Fruit fly (Drosophila melanogaster) whole organism, embryonic: ENCODE data around the gene CG5214.

ENCODE experiments used
- B-H1 ChIP-seq: fragments of 200-800 bp; sonication (Bioruptor generic); IDR thresholded peaks from 3 replicates; pipeline ENCODE4 v1.3.6; 2022; ENCODE audit warnings: missing biosample characterization, missing genetic modification characterization
- CG12155 ChIP-seq: fragments of 200-800 bp; sonication (Bioruptor generic); optimal IDR thresholded peaks from 3 replicates; lab custom pipeline; 2016; ENCODE audit warnings: missing biosample characterization, missing genetic modification characterization
- CG14441 ChIP-seq: fragments of 200-800 bp; sonication (Bioruptor generic); IDR thresholded peaks from 2 replicates; pipeline ENCODE4 v1.3.6; 2022; ENCODE audit warnings: missing biosample characterization, missing genetic modification characterization
- CG16813 ChIP-seq: fragments of 200-800 bp; sonication (Bioruptor generic); IDR thresholded peaks from 3 replicates; pipeline ENCODE4 v1.3.6; 2022; ENCODE audit warnings: missing biosample characterization, missing genetic modification characterization; ENCODE audit not compliant: partially characterized antibody
- CG2202 ChIP-seq: fragments of 200-800 bp; sonication (Bioruptor generic); optimal IDR thresholded peaks from 2 replicates; lab custom pipeline; 2018; ENCODE audit warnings: missing biosample characterization, mild to moderate bottlenecking, missing genetic modification characterization
- CG3065 ChIP-seq: fragments of 200-800 bp; sonication (Bioruptor generic); optimal IDR thresholded peaks from 2 replicates; lab custom pipeline; 2016; ENCODE audit warnings: missing biosample characterization, missing genetic modification characterization
- CG31365 ChIP-seq: fragments of 200-800 bp; sonication (Bioruptor generic); optimal IDR thresholded peaks from 2 replicates; lab custom pipeline; 2018; ENCODE audit warnings: missing biosample characterization, mild to moderate bottlenecking, missing genetic modification characterization
- CG31388 ChIP-seq: fragments of 200-800 bp; sonication (Bioruptor generic); optimal IDR thresholded peaks from 2 replicates; lab custom pipeline; 2016; ENCODE audit warnings: missing biosample characterization, missing genetic modification characterization
- CG4404 ChIP-seq: fragments of 200-800 bp; sonication (Bioruptor generic); IDR thresholded peaks from 2 replicates; pipeline ENCODE4 v1.3.6; 2022; ENCODE audit warnings: missing biosample characterization, missing genetic modification characterization
- CG6254 ChIP-seq: fragments of 200-800 bp; sonication (Bioruptor generic); optimal IDR thresholded peaks from 3 replicates; lab custom pipeline; 2017; ENCODE audit warnings: mild to moderate bottlenecking, missing biosample characterization, missing genetic modification reagents, missing genetic modification characterization
- CG6813 ChIP-seq: fragments of 200-800 bp; sonication (Bioruptor generic); optimal IDR thresholded peaks from 2 replicates; lab custom pipeline; 2017; ENCODE audit warnings: missing biosample characterization, missing genetic modification characterization, mild to moderate bottlenecking, moderate library complexity, missing genetic modification reagents
- CG6854 ChIP-seq: fragments of 200-800 bp; sonication (Bioruptor generic); optimal IDR thresholded peaks from 3 replicates; lab custom pipeline; 2017; ENCODE audit warnings: missing biosample characterization, mild to moderate bottlenecking, missing genetic modification characterization
- CG8290 ChIP-seq, 3 experiments: fragments of 200-800 bp; sonication (Bioruptor generic); optimal IDR thresholded peaks; 2 replicates each; lab custom pipeline; 2016 to 2019; ENCODE audit warnings: missing biosample characterization in 3 of 3, missing genetic modification characterization in 3 of 3, mild to moderate bottlenecking in 2 of 3, moderate library complexity in 1 of 3
- Dbx ChIP-seq: fragments of 200-800 bp; sonication (Bioruptor generic); IDR thresholded peaks from 3 replicates; pipeline ENCODE4 v1.3.6; 2022; ENCODE audit warnings: missing biosample characterization, missing genetic modification characterization
- Gug ChIP-seq: fragments of 200-800 bp; sonication (Bioruptor generic); IDR thresholded peaks from 4 replicates; pipeline ENCODE4 v1.3.6; 2022; ENCODE audit warnings: missing biosample characterization, missing genetic modification characterization
- HLH54F ChIP-seq: fragments of 200-800 bp; sonication (Bioruptor generic); optimal IDR thresholded peaks from 3 replicates; lab custom pipeline; 2016; ENCODE audit warnings: missing biosample characterization, missing genetic modification characterization
- Hey ChIP-seq: fragments of 200-800 bp; sonication (Bioruptor generic); optimal IDR thresholded peaks from 3 replicates; lab custom pipeline; 2018; ENCODE audit warnings: missing biosample characterization, mild to moderate bottlenecking, missing genetic modification characterization
- Hr51 ChIP-seq, 2 experiments: fragments of 200-800 bp; sonication (Bioruptor generic); optimal IDR thresholded peaks; 2 replicates in 1 of 2; 3 replicates in 1 of 2; lab custom pipeline; 2016 to 2018; ENCODE audit warnings: missing biosample characterization in 2 of 2, missing genetic modification characterization in 2 of 2, mild to moderate bottlenecking in 1 of 2, moderate library complexity in 1 of 2
- Max ChIP-seq: fragments of 200-800 bp; sonication (Bioruptor generic); optimal IDR thresholded peaks from 2 replicates; lab custom pipeline; 2016; ENCODE audit warnings: missing biosample characterization, mild to moderate bottlenecking, missing genetic modification characterization
- Med ChIP-seq: fragments of 200-800 bp; sonication (Bioruptor generic); peaks from one replicate; lab custom pipeline; 2016; ENCODE audit warnings: missing biosample characterization, missing genetic modification characterization, mild to moderate bottlenecking, inconsistent platforms, moderate library complexity
- NfI ChIP-seq: fragments of 200-800 bp; sonication (Bioruptor generic); optimal IDR thresholded peaks from 3 replicates; lab custom pipeline; 2018; ENCODE audit warnings: missing biosample characterization, mild to moderate bottlenecking, missing genetic modification characterization, moderate library complexity
- Sox102F ChIP-seq: fragments of 200-800 bp; sonication (Bioruptor generic); optimal IDR thresholded peaks from 2 replicates; lab custom pipeline; 2018; ENCODE audit warnings: missing biosample characterization, mild to moderate bottlenecking, missing genetic modification characterization, moderate library complexity
- Spps ChIP-seq: fragments of 200-800 bp; sonication (Bioruptor generic); optimal IDR thresholded peaks from 2 replicates; lab custom pipeline; 2018; ENCODE audit warnings: missing biosample characterization, mild to moderate bottlenecking, missing genetic modification characterization
- Stat92E ChIP-seq, 3 experiments: fragments of >200 bp in 2 of 3; fragments of 200-800 bp in 1 of 3; sonication (Bioruptor generic) in 1 of 3; optimal IDR thresholded peaks; 2 replicates each; lab custom pipeline; 2017 to 2019; ENCODE audit warnings: missing biosample characterization in 3 of 3, missing genetic modification characterization in 3 of 3, mild to moderate bottlenecking in 1 of 3, moderate library complexity in 1 of 3
- TFAM ChIP-seq: fragments of 200-800 bp; sonication (Bioruptor generic); optimal IDR thresholded peaks from 2 replicates; lab custom pipeline; 2017; ENCODE audit warnings: missing biosample characterization, missing genetic modification characterization, inconsistent platforms
- abd-A ChIP-seq: fragments of 200-800 bp; sonication (Bioruptor generic); optimal IDR thresholded peaks from 3 replicates; lab custom pipeline; 2019; ENCODE audit warnings: missing biosample characterization, mild to moderate bottlenecking, missing genetic modification characterization, moderate library complexity
- amos ChIP-seq: fragments of 200-800 bp; sonication (Bioruptor generic); IDR thresholded peaks from 2 replicates; pipeline ENCODE4 v1.3.6; 2022; ENCODE audit warnings: missing biosample characterization, missing genetic modification characterization; ENCODE audit not compliant: partially characterized antibody
- aop ChIP-seq: fragments of 200-800 bp; sonication (Bioruptor generic); IDR thresholded peaks from 2 replicates; pipeline ENCODE4 v1.3.6; 2022; ENCODE audit warnings: missing biosample characterization, missing genetic modification characterization
- btn ChIP-seq: fragments of 200-800 bp; sonication (Bioruptor generic); optimal IDR thresholded peaks from 2 replicates; lab custom pipeline; 2016; ENCODE audit warnings: missing biosample characterization, missing genetic modification characterization
- cas ChIP-seq: fragments of 200-800 bp; sonication (Bioruptor generic); IDR thresholded peaks from 2 replicates; pipeline ENCODE4 v1.3.6; 2022; ENCODE audit warnings: missing biosample characterization, missing genetic modification characterization
- chinmo ChIP-seq: fragments of 200-800 bp; sonication (Bioruptor generic); IDR thresholded peaks from 4 replicates; pipeline ENCODE4 v1.3.6; 2022; ENCODE audit warnings: missing biosample characterization, missing genetic modification characterization; ENCODE audit not compliant: partially characterized antibody
- corto ChIP-seq: fragments of 200-800 bp; sonication (Bioruptor generic); optimal IDR thresholded peaks from 2 replicates; lab custom pipeline; 2016; ENCODE audit warnings: missing biosample characterization, mild to moderate bottlenecking, missing genetic modification characterization, moderate library complexity
- cwo ChIP-seq: fragments of 200-800 bp; sonication (Bioruptor generic); optimal IDR thresholded peaks from 3 replicates; lab custom pipeline; 2017; ENCODE audit warnings: missing biosample characterization, missing genetic modification characterization, mild to moderate bottlenecking, moderate library complexity, missing genetic modification reagents
- dan ChIP-seq: fragments of 200-800 bp; sonication (Bioruptor generic); IDR thresholded peaks from 2 replicates; pipeline ENCODE4 v1.3.6; 2022; ENCODE audit warnings: missing biosample characterization, missing genetic modification characterization
- disco-r ChIP-seq: fragments of 200-800 bp; sonication (Bioruptor generic); optimal IDR thresholded peaks from 2 replicates; lab custom pipeline; 2016; ENCODE audit warnings: missing biosample characterization, missing genetic modification characterization
- dmrt11E ChIP-seq: fragments of 200-800 bp; sonication (Bioruptor generic); optimal IDR thresholded peaks from 3 replicates; lab custom pipeline; 2018; ENCODE audit warnings: missing biosample characterization, mild to moderate bottlenecking, missing genetic modification characterization, moderate library complexity
- dysf ChIP-seq: fragments of 200-800 bp; sonication (Bioruptor generic); IDR thresholded peaks from 3 replicates; pipeline ENCODE4 v1.3.6; 2022; ENCODE audit warnings: missing biosample characterization, missing genetic modification characterization
- emc ChIP-seq: fragments of 200-800 bp; sonication (Bioruptor generic); optimal IDR thresholded peaks from 2 replicates; lab custom pipeline; 2016; ENCODE audit warnings: missing biosample characterization, missing genetic modification characterization
- ems ChIP-seq: fragments of 200-800 bp; sonication (Bioruptor generic); optimal IDR thresholded peaks from 3 replicates; lab custom pipeline; 2016; ENCODE audit warnings: missing biosample characterization, missing genetic modification characterization
- esg ChIP-seq: fragments of 200-800 bp; sonication (Bioruptor generic); conservative IDR thresholded peaks from 2 replicates; pipeline ENCODE4 v1.3.6; 2022; ENCODE audit warnings: missing biosample characterization, missing genetic modification characterization
- lmd ChIP-seq: fragments of 200-800 bp; sonication (Bioruptor generic); IDR thresholded peaks from 2 replicates; pipeline ENCODE4 v1.3.6; 2022; ENCODE audit warnings: missing biosample characterization, missing genetic modification characterization
- mam ChIP-seq: fragments of 200-800 bp; sonication (Bioruptor generic); optimal IDR thresholded peaks from 3 replicates; lab custom pipeline; 2016; ENCODE audit warnings: missing biosample characterization, missing genetic modification characterization
- mirr ChIP-seq: fragments of 200-800 bp; sonication (Bioruptor generic); optimal IDR thresholded peaks from 3 replicates; lab custom pipeline; 2018; ENCODE audit warnings: missing biosample characterization, mild to moderate bottlenecking, missing genetic modification characterization
- mld ChIP-seq: fragments of 200-800 bp; sonication (Bioruptor generic); IDR thresholded peaks from 3 replicates; pipeline ENCODE4 v1.3.6; 2022; ENCODE audit warnings: missing biosample characterization, missing genetic modification characterization; ENCODE audit not compliant: partially characterized antibody
- pan ChIP-seq, 4 experiments: fragments of >200 bp in 3 of 4; fragments of 200-800 bp in 1 of 4; sonication (Bioruptor generic) in 1 of 4; optimal IDR thresholded peaks in 3 of 4; IDR thresholded peaks in 1 of 4; 2 replicates each; pipeline versions ENCODE4 v1.3.6 to Lab custom; 2017 to 2022; ENCODE audit warnings: missing biosample characterization in 2 of 4, missing genetic modification characterization in 2 of 4, mixed read lengths in 1 of 4
- psq ChIP-seq: fragments of 200-800 bp; sonication (Bioruptor generic); optimal IDR thresholded peaks from 2 replicates; lab custom pipeline; 2017; ENCODE audit warnings: missing biosample characterization, missing genetic modification characterization
- sens-2 ChIP-seq: fragments of 200-800 bp; sonication (Bioruptor generic); IDR thresholded peaks from 2 replicates; pipeline ENCODE4 v1.3.6; 2022; ENCODE audit warnings: missing biosample characterization, missing genetic modification characterization
- sima ChIP-seq: fragments of 200-800 bp; sonication (Bioruptor generic); optimal IDR thresholded peaks from 2 replicates; lab custom pipeline; 2016; ENCODE audit warnings: missing biosample characterization, missing genetic modification characterization
- sisA ChIP-seq: fragments of 200-800 bp; sonication (Bioruptor generic); IDR thresholded peaks from 2 replicates; pipeline ENCODE4 v1.3.6; 2022; ENCODE audit warnings: missing biosample characterization, missing genetic modification characterization
- sr ChIP-seq: fragments of 200-800 bp; sonication (Bioruptor generic); IDR thresholded peaks from 3 replicates; pipeline ENCODE4 v1.3.6; 2022; ENCODE audit warnings: missing biosample characterization, missing genetic modification characterization

CG5214 gene

DNA sequence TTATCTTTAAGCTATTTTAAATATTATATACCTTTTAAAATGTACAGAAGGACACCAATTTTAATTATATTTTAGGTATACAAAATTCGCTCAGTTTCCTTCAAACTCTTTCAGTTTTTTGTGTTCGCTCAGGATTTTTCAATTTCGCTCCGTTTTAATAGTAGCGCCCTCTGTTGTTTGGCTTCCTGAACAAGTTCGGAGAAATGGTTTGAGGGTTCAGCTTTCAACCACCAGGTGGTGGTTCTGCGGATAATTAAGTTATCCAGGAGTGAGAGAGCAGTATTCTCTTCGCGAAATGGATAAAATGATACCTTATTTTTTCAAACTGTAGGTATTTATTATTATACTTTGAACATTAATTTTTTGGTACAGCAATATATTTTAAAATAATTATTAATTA, 24.9 kb downstream of the CG5214 start (continued):
- TF ChIP-seq CG2202 (peak; percentile 56), Hey (no peak), NfI (GFP tag; lab: Kevin White, UChicago) (peak; percentile 82), CG12155 (no peak), CG4404 (GFP tag; lab: Robert Waterston, UW) (no peak), CG6854 (GFP tag; lab: Kevin White, UChicago) (peak; percentile 63), amos (GFP tag; lab: Robert Waterston, UW) (no peak), chinmo (GFP tag; lab: Robert Waterston, UW) (no peak), sr (GFP tag; lab: Robert Waterston, UW) (no peak), CG14441 (no peak), sisA (no peak), abd-A (no peak), sima (GFP tag; lab: Kevin White, UChicago) (no peak), CG31388 (GFP tag; lab: Kevin White, UChicago) (peak; percentile 15), dan (GFP tag; lab: Robert Waterston, UW) (no peak), mam (GFP tag; lab: Kevin White, UChicago) (peak; percentile 10), TFAM (GFP tag; lab: Kevin White, UChicago) (peak; percentile 31), Sox102F (GFP tag; lab: Kevin White, UChicago) (no peak), Max (GFP tag; lab: Kevin White, UChicago) (peak; percentile 63), CG31365 (tag; lab: Kevin White, UChicago) (peak; percentile 45), esg (GFP tag; lab: Robert Waterston, UW) (no peak), Dbx (GFP tag; lab: Robert Waterston, UW) (no peak), Hr51 (GFP tag; optimal IDR thresholded peaks at IDR 0.05; lab: Kevin White, UChicago) (peak in 1 of 2 experiments; percentile 31), Stat92E (GFP tag; optimal IDR thresholded peaks at IDR 0.05; lab: Kevin White, UChicago) (no peak), CG6813 (GFP tag; lab: Kevin White, UChicago) (peak; percentile 82), btn (peak; percentile 56), Gug (GFP tag; lab: Robert Waterston, UW) (no peak), Med (GFP tag; lab: Kevin White, UChicago) (no peak), CG8290 (GFP tag; optimal IDR thresholded peaks at IDR 0.05; lab: Kevin White, UChicago) (peak; percentile 62), CG8290 (tag; optimal IDR thresholded peaks at IDR 0.05; lab: Kevin White, UChicago) (peak in 1 of 2 experiments; percentile 29), emc (GFP tag; lab: Kevin White, UChicago) (no peak), Spps (tag; lab: Kevin White, UChicago) (peak; percentile 52), cwo (GFP tag; lab: Kevin White, UChicago) (no peak), mld (GFP tag; lab: Robert Waterston, UW) (no peak), CG3065 (GFP tag; lab: Kevin White, UChicago) (peak; percentile 44), disco-r (peak; percentile 70), sens-2 (peak; percentile 68), CG6254 (GFP tag; lab: Kevin White, UChicago) (peak; percentile 85), aop (no peak), HLH54F (GFP tag; lab: Kevin White, UChicago) (no peak), B-H1 (GFP tag; lab: Robert Waterston, UW) (no peak), dmrt11E (tag; lab: Kevin White, UChicago) (peak; percentile 78), lmd (GFP tag; lab: Robert Waterston, UW) (peak; percentile 15; the same call in 1 of the 2 replicates), pan (optimal IDR thresholded peaks at IDR 0.05; lab: Kevin White, UChicago) (no peak), pan (GFP tag; optimal IDR thresholded peaks at IDR 0.05 in 1 of 2, IDR thresholded peaks at IDR 0.05 in 1 of 2) (peak in 1 of 2 experiments; percentile 26), mirr (GFP tag; lab: Kevin White, UChicago) (no peak), ems (GFP tag; lab: Kevin White, UChicago) (peak; percentile 54), psq (GFP tag; lab: Kevin White, UChicago) (no peak), CG16813 (no peak), dysf (GFP tag; lab: Robert Waterston, UW) (peak; percentile 37; the same call in 1 of the 3 replicates), corto (GFP tag; lab: Kevin White, UChicago) (no peak), cas (GFP tag; lab: Robert Waterston, UW) (no peak)
